Worm (Caenorhabditis elegans): ENCODE measurements around the gene marc-2.

DNA sequence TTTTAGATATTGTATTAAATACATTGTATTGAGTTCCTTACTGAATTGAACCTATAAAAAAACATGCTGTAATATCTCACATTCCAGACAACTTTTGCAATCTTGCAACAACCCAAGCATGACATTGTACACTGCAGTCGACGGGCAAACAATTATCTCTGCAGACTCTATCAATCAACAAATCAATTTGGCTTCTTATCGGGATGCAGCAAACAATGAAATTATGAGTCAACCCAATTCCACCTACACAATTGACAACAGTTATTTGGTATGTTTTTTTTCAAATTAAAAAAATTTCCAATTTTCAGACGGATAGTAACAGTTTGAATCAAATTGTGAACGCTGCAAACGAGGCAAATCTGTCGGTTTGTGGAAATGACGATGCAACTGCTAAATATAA lies 29.8 kb downstream of the marc-2 start:
- TF ChIP-seq unc-62 (GFP tag; optimal IDR thresholded peaks at IDR 0.05): no peak
- TF ChIP-seq mab-5 (tag; optimal IDR thresholded peaks at IDR 0.05): no peak
- TF ChIP-seq ces-1 (GFP tag; optimal IDR thresholded peaks at IDR 0.05): no peak
- no peak for TF ChIP-seq nhr-237 (tag; optimal IDR thresholded peaks at IDR 0.05)
- TF ChIP-seq blmp-1 (tag; optimal IDR thresholded peaks at IDR 0.05): no peak
- no peak for TF ChIP-seq snpc-4 (tag; optimal IDR thresholded peaks at IDR 0.05)
- no peak for TF ChIP-seq nhr-28 (tag; optimal IDR thresholded peaks at IDR 0.05)
- TF ChIP-seq tbx-8 (GFP tag; optimal IDR thresholded peaks at IDR 0.05): no peak
- no peak for TF ChIP-seq unc-39 (tag; optimal IDR thresholded peaks at IDR 0.05)

Data from whole organism, mixed stage, embryonic.